Fruit fly (Drosophila melanogaster): ENCODE results near the gene CG14957.
A peak's percentile ranks its signal among the peaks of the same experiment; 100 is the strongest.

Gene CG14957

dm6 chr3L:3164951-3165350 is 22.4 kb upstream of the CG14957 start, which contains the start of gene CG32280 (continued):
- no peak for TF ChIP-seq ara (GFP tag; IDR thresholded peaks at IDR 0.05)
- no peak for TF ChIP-seq CG9437 (GFP tag; optimal IDR thresholded peaks at IDR 0.05)
- TF ChIP-seq ERR (GFP tag; optimal IDR thresholded peaks at IDR 0.05): peak; percentile 5
- TF ChIP-seq slbo (GFP tag; IDR thresholded peaks at IDR 0.05): peak; percentile 65
- TF ChIP-seq ems (GFP tag; optimal IDR thresholded peaks at IDR 0.05): peak; percentile 22
- TF ChIP-seq CG7271 (tag; optimal IDR thresholded peaks at IDR 0.05): peak; percentile 68
- TF ChIP-seq ato (GFP tag; IDR thresholded peaks at IDR 0.05; ENCODE audit: partially characterized antibody): peak; percentile 85
- no peak for TF ChIP-seq CG18764 (GFP tag; optimal IDR thresholded peaks at IDR 0.05)
- TF ChIP-seq CG3847 (GFP tag; IDR thresholded peaks at IDR 0.05): peak; percentile 41; the same call in 1 of the 2 replicates
- TF ChIP-seq sisA (GFP tag; IDR thresholded peaks at IDR 0.05): no peak
- no peak for TF ChIP-seq CG18476 (GFP tag; optimal IDR thresholded peaks at IDR 0.05)
- no peak for TF ChIP-seq Nf-YA (GFP tag; IDR thresholded peaks at IDR 0.05)
- TF ChIP-seq amos (GFP tag; IDR thresholded peaks at IDR 0.05; ENCODE audit: partially characterized antibody): peak; percentile 91
- no peak for TF ChIP-seq H15 (GFP tag; IDR thresholded peaks at IDR 0.05)
- no peak for TF ChIP-seq CG8478 (optimal IDR thresholded peaks at IDR 0.05)
- TF ChIP-seq tna (GFP tag; IDR thresholded peaks at IDR 0.05; ENCODE audit: partially characterized antibody): peak; percentile 85
- TF ChIP-seq crp (GFP tag; optimal IDR thresholded peaks at IDR 0.05): no peak
- no peak for TF ChIP-seq gem (tag; optimal IDR thresholded peaks at IDR 0.05)
- TF ChIP-seq hb (GFP tag; IDR thresholded peaks at IDR 0.05; ENCODE audit: partially characterized antibody): peak; percentile 73
- TF ChIP-seq CG6175 (GFP tag; IDR thresholded peaks at IDR 0.05): no peak
- no peak for TF ChIP-seq CG7928 (GFP tag; optimal IDR thresholded peaks at IDR 0.05)
- no peak for TF ChIP-seq ac (GFP tag; optimal IDR thresholded peaks at IDR 0.05)
- TF ChIP-seq lov (optimal IDR thresholded peaks at IDR 0.05): no peak
- TF ChIP-seq lov (GFP tag; IDR thresholded peaks at IDR 0.05): no peak
- peak; percentile 46; the same call in 1 of the 2 replicates for TF ChIP-seq CG14441 (GFP tag; IDR thresholded peaks at IDR 0.05)
- peak; percentile 40; the same call in 1 of the 2 replicates for TF ChIP-seq chm (GFP tag; IDR thresholded peaks at IDR 0.05)
- TF ChIP-seq ab (GFP tag; optimal IDR thresholded peaks at IDR 0.05): no peak
- no peak for TF ChIP-seq z (GFP tag; IDR thresholded peaks at IDR 0.05)
- TF ChIP-seq CG17361 (GFP tag; IDR thresholded peaks at IDR 0.05): 0 out of 3 replicates have a peak, but pooled peaks have one; percentile 12
- TF ChIP-seq BtbVII (GFP tag; optimal IDR thresholded peaks at IDR 0.05): no peak
- TF ChIP-seq CG1647 (GFP tag; optimal IDR thresholded peaks at IDR 0.05): no peak
- no peak for TF ChIP-seq Lpt (GFP tag; optimal IDR thresholded peaks at IDR 0.05)
- TF ChIP-seq B-H2 (GFP tag; optimal IDR thresholded peaks at IDR 0.05): peak; percentile 20
- no peak for TF ChIP-seq CG43689 (GFP tag; IDR thresholded peaks at IDR 0.05)
- no peak for TF ChIP-seq exex (tag; optimal IDR thresholded peaks at IDR 0.05)
- peak; percentile 24 for TF ChIP-seq YL-1 (GFP tag; optimal IDR thresholded peaks at IDR 0.05)
- TF ChIP-seq crc (GFP tag; optimal IDR thresholded peaks at IDR 0.05): no peak
- TF ChIP-seq CG10147 (GFP tag; optimal IDR thresholded peaks at IDR 0.05): no peak
- TF ChIP-seq dm (GFP tag; optimal IDR thresholded peaks at IDR 0.05): peak; percentile 26
- peak; percentile 82 for TF ChIP-seq Dll (GFP tag; IDR thresholded peaks at IDR 0.05; ENCODE audit: partially characterized antibody)
- TF ChIP-seq CrebB (tag; optimal IDR thresholded peaks at IDR 0.05): peak; percentile 35
- peak; percentile 37 for TF ChIP-seq her (GFP tag; optimal IDR thresholded peaks at IDR 0.05)
- peak; percentile 40; the same call in 1 of the 2 replicates for TF ChIP-seq Atf6 (GFP tag; IDR thresholded peaks at IDR 0.05)
- no peak for TF ChIP-seq dati (GFP tag; IDR thresholded peaks at IDR 0.05)
- TF ChIP-seq az2 (GFP tag; optimal IDR thresholded peaks at IDR 0.05): peak; percentile 1
- peak; percentile 26 for TF ChIP-seq CoRest (tag; optimal IDR thresholded peaks at IDR 0.05)
- TF ChIP-seq CG6689 (GFP tag; IDR thresholded peaks at IDR 0.05): no peak
- TF ChIP-seq Med (GFP tag): peak; percentile 87
- peak; percentile 50 for TF ChIP-seq caup (GFP tag; optimal IDR thresholded peaks at IDR 0.05; ENCODE audit: severe bottlenecking)
- TF ChIP-seq CG3407 (GFP tag; optimal IDR thresholded peaks at IDR 0.05): no peak
- no peak for TF ChIP-seq wdn (GFP tag; IDR thresholded peaks at IDR 0.05)
- peak; percentile 48 for TF ChIP-seq mam (GFP tag; optimal IDR thresholded peaks at IDR 0.05)

Measured in whole organism, embryonic.